Fruit fly (Drosophila melanogaster) whole organism: ENCODE measurements around the gene wek.

ENCODE experiments used
- EcR ChIP-seq, 2 experiments: fragments of >200 bp; optimal IDR thresholded peaks; 2 replicates each; lab custom pipeline; 2017; ENCODE audit warnings: missing biosample characterization in 2 of 2, missing genetic modification characterization in 2 of 2, missing genetic modification reagents in 2 of 2
- psq ChIP-seq: fragments of >200 bp; optimal IDR thresholded peaks from 2 replicates; lab custom pipeline; 2017

DNA sequence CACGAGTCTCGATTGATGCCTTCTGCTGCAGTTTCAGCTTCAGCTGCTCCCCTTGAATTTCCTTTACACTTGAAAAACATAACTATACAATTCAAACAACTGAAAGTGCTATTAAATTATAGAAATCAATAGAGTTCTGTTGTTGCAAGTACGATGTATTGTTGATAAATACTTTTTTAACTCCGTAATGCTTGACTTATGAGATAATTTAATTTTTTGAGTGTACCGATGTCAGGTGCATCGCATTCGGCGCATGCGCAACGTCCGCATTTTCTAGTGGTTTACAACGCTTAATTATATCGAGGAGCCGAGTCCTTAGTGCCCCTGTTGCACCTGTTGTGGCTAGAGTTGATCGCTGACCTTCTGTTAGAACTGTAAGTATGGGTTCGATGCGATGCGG, 26.7 kb downstream of the wek start:
- TF ChIP-seq psq (lab: Kevin White, UChicago) (no peak), EcR (GFP tag; optimal IDR thresholded peaks at IDR 0.05; lab: Kevin White, UChicago) (no peak)
